Worm (Caenorhabditis elegans) whole organism, L3 larva: ENCODE data around the gene ZK353.2.

Source experiments
- R02D3.7 ChIP-seq: fragments of 150-350 bp; optimal IDR thresholded peaks from 2 replicates; lab custom pipeline; 2014; ENCODE audit warnings: missing biosample characterization, missing genetic modification characterization
- ZK546.5 ChIP-seq: sonication (generic microtip); optimal IDR thresholded peaks from 2 replicates; lab custom pipeline; 2017; ENCODE audit warnings: missing biosample characterization, missing genetic modification characterization
- aly-2 ChIP-seq: fragments of 150-350 bp; optimal IDR thresholded peaks from 2 replicates; lab custom pipeline; 2014; ENCODE audit warnings: missing biosample characterization, missing genetic modification characterization
- ama-1 ChIP-seq: fragments of 150-350 bp; optimal IDR thresholded peaks from 2 replicates; lab custom pipeline; 2018
- ceh-16 ChIP-seq: sonication (generic microtip); optimal IDR thresholded peaks from 2 replicates; lab custom pipeline; 2017; ENCODE audit warnings: missing biosample characterization, missing genetic modification characterization
- ceh-28 ChIP-seq: fragments of 150-350 bp; optimal IDR thresholded peaks from 2 replicates; lab custom pipeline; 2014; ENCODE audit warnings: missing biosample characterization, missing genetic modification reagents, missing genetic modification characterization
- ceh-82 ChIP-seq: fragments of 150-350 bp; optimal IDR thresholded peaks from 2 replicates; lab custom pipeline; 2014; ENCODE audit warnings: missing biosample characterization, missing genetic modification characterization
- ceh-9 ChIP-seq: sonication (generic microtip); optimal IDR thresholded peaks from 2 replicates; lab custom pipeline; 2018; ENCODE audit warnings: missing biosample characterization, missing genetic modification characterization
- daf-12 ChIP-seq: fragments of 150-350 bp; optimal IDR thresholded peaks from 2 replicates; lab custom pipeline; 2014; ENCODE audit warnings: missing biosample characterization, missing genetic modification reagents, missing genetic modification characterization
- egl-27 ChIP-seq: sonication (generic microtip); optimal IDR thresholded peaks from 4 replicates; lab custom pipeline; 2017; ENCODE audit warnings: missing biosample characterization, missing genetic modification reagents, missing genetic modification characterization
- egl-5 ChIP-seq: fragments of 150-350 bp; optimal IDR thresholded peaks from 2 replicates; lab custom pipeline; 2017; ENCODE audit warnings: missing biosample characterization, missing genetic modification reagents, missing genetic modification characterization, inconsistent platforms
- elt-1 ChIP-seq: fragments of 150-350 bp; optimal IDR thresholded peaks from 2 replicates; lab custom pipeline; 2014; ENCODE audit warnings: missing biosample characterization, missing genetic modification characterization
- elt-2 ChIP-seq: sonication (generic microtip); optimal IDR thresholded peaks from 2 replicates; lab custom pipeline; 2016; ENCODE audit warnings: missing genetic modification reagents, mild to moderate bottlenecking, missing genetic modification characterization, missing compliant biosample characterization
- elt-3 ChIP-seq, 3 experiments: fragments of 150-350 bp in 1 of 3; sonication (generic microtip) in 2 of 3; optimal IDR thresholded peaks; 2 replicates in 2 of 3; 4 replicates in 1 of 3; lab custom pipeline; 2014 to 2017; ENCODE audit warnings: missing biosample characterization in 3 of 3, missing genetic modification characterization in 3 of 3
- eor-1 ChIP-seq, 2 experiments: fragments of 150-350 bp; optimal IDR thresholded peaks; 2 replicates each; lab custom pipeline; 2014 to 2018; ENCODE audit warnings: missing biosample characterization in 2 of 2, missing genetic modification characterization in 2 of 2
- fkh-10 ChIP-seq: sonication (generic microtip); optimal IDR thresholded peaks from 2 replicates; lab custom pipeline; 2017; ENCODE audit warnings: missing biosample characterization, missing genetic modification reagents, missing genetic modification characterization
- fkh-2 ChIP-seq: fragments of 150-350 bp; optimal IDR thresholded peaks from 2 replicates; lab custom pipeline; 2014; ENCODE audit warnings: missing biosample characterization, missing genetic modification reagents, missing genetic modification characterization
- fos-1 ChIP-seq: fragments of 150-350 bp; optimal IDR thresholded peaks from 2 replicates; lab custom pipeline; 2014; ENCODE audit warnings: missing biosample characterization, missing genetic modification characterization
- hmg-11 ChIP-seq: sonication (generic microtip); optimal IDR thresholded peaks from 2 replicates; lab custom pipeline; 2016; ENCODE audit warnings: missing genetic modification characterization, missing compliant biosample characterization
- jun-1 ChIP-seq: fragments of 150-350 bp; optimal IDR thresholded peaks from 2 replicates; lab custom pipeline; 2014; ENCODE audit warnings: missing biosample characterization, missing genetic modification reagents, missing genetic modification characterization
- lin-15B ChIP-seq: fragments of 150-350 bp; optimal IDR thresholded peaks from 2 replicates; lab custom pipeline; 2014; ENCODE audit warnings: missing biosample characterization, missing genetic modification characterization
- lin-39 ChIP-seq: fragments of 150-350 bp; optimal IDR thresholded peaks from 2 replicates; lab custom pipeline; 2018; ENCODE audit warnings: missing biosample characterization, missing genetic modification reagents, missing genetic modification characterization
- lsy-12 ChIP-seq: sonication (generic microtip); optimal IDR thresholded peaks from 2 replicates; lab custom pipeline; 2016; ENCODE audit warnings: mild to moderate bottlenecking, missing genetic modification characterization, missing compliant biosample characterization
- mdl-1 ChIP-seq: fragments of 150-350 bp; optimal IDR thresholded peaks from 2 replicates; lab custom pipeline; 2014; ENCODE audit warnings: missing biosample characterization, missing genetic modification characterization
- mml-1 ChIP-seq: fragments of 150-350 bp; sonication (generic microtip); optimal IDR thresholded peaks from 3 replicates; lab custom pipeline; 2014; ENCODE audit warnings: missing biosample characterization, missing genetic modification characterization
- nfya-1 ChIP-seq: sonication (generic microtip); optimal IDR thresholded peaks from 2 replicates; lab custom pipeline; 2017; ENCODE audit warnings: missing genetic modification characterization, mild to moderate bottlenecking, missing compliant biosample characterization, antibody characterized with exemption, moderate library complexity; ENCODE audit not compliant: insufficient read depth
- nhr-11 ChIP-seq: fragments of 150-350 bp; optimal IDR thresholded peaks from 2 replicates; lab custom pipeline; 2014; ENCODE audit warnings: missing biosample characterization, missing genetic modification characterization
- nhr-12 ChIP-seq: fragments of 150-350 bp; optimal IDR thresholded peaks from 2 replicates; lab custom pipeline; 2014; ENCODE audit warnings: missing biosample characterization, missing genetic modification characterization
- nhr-23 ChIP-seq: fragments of 150-350 bp; optimal IDR thresholded peaks from 2 replicates; lab custom pipeline; 2014; ENCODE audit warnings: missing biosample characterization, missing genetic modification reagents, missing genetic modification characterization
- nhr-237 ChIP-seq: fragments of 150-350 bp; optimal IDR thresholded peaks from 2 replicates; lab custom pipeline; 2014; ENCODE audit warnings: missing biosample characterization, missing genetic modification characterization
- nhr-25 ChIP-seq: sonication (generic microtip); optimal IDR thresholded peaks from 2 replicates; lab custom pipeline; 2017; ENCODE audit warnings: missing biosample characterization, missing genetic modification characterization
- nhr-28 ChIP-seq: fragments of 150-350 bp; optimal IDR thresholded peaks from 2 replicates; lab custom pipeline; 2014; ENCODE audit warnings: missing biosample characterization, missing genetic modification characterization
- nhr-43 ChIP-seq: sonication (generic microtip); optimal IDR thresholded peaks from 2 replicates; lab custom pipeline; 2016; ENCODE audit warnings: mild to moderate bottlenecking, missing genetic modification characterization, missing compliant biosample characterization; ENCODE audit not compliant: poor library complexity, severe bottlenecking
- nhr-67 ChIP-seq: fragments of 150-350 bp; optimal IDR thresholded peaks from 2 replicates; lab custom pipeline; 2014; ENCODE audit warnings: missing biosample characterization, missing genetic modification characterization
- nhr-76 ChIP-seq: fragments of 150-350 bp; sonication (generic microtip); optimal IDR thresholded peaks from 5 replicates; lab custom pipeline; 2014; ENCODE audit warnings: missing biosample characterization, missing genetic modification characterization
- nhr-77 ChIP-seq: fragments of 150-350 bp; optimal IDR thresholded peaks from 2 replicates; lab custom pipeline; 2014; ENCODE audit warnings: missing biosample characterization, missing genetic modification characterization
- pha-4 ChIP-seq: fragments of 150-350 bp; optimal IDR thresholded peaks from 2 replicates; lab custom pipeline; 2014; ENCODE audit warnings: missing biosample characterization, missing genetic modification reagents, missing genetic modification characterization
- pqm-1 ChIP-seq: fragments of 150-350 bp; optimal IDR thresholded peaks from 2 replicates; lab custom pipeline; 2017; ENCODE audit warnings: missing biosample characterization, missing genetic modification characterization, inconsistent platforms
- sea-2 ChIP-seq: fragments of 150-350 bp; sonication (generic microtip); optimal IDR thresholded peaks from 4 replicates; lab custom pipeline; 2014; ENCODE audit warnings: missing biosample characterization, missing genetic modification reagents, missing genetic modification characterization
- skn-1 ChIP-seq: fragments of 150-350 bp; optimal IDR thresholded peaks from 2 replicates; lab custom pipeline; 2014; ENCODE audit warnings: missing biosample characterization, missing genetic modification characterization
- snpc-4 ChIP-seq: fragments of 150-350 bp; optimal IDR thresholded peaks from 2 replicates; lab custom pipeline; 2014; ENCODE audit warnings: missing biosample characterization, missing genetic modification characterization
- tbx-2 ChIP-seq: sonication (generic microtip); optimal IDR thresholded peaks from 2 replicates; lab custom pipeline; 2016; ENCODE audit warnings: mild to moderate bottlenecking, missing genetic modification characterization, missing compliant biosample characterization
- unc-39 ChIP-seq: sonication (generic microtip); optimal IDR thresholded peaks from 4 replicates; lab custom pipeline; 2017; ENCODE audit warnings: missing biosample characterization, missing genetic modification characterization
- unc-62 ChIP-seq: fragments of 150-350 bp; sonication (generic microtip); optimal IDR thresholded peaks from 4 replicates; lab custom pipeline; 2014; ENCODE audit warnings: missing biosample characterization, missing genetic modification reagents, missing genetic modification characterization
- zag-1 ChIP-seq: fragments of 150-350 bp; optimal IDR thresholded peaks from 2 replicates; lab custom pipeline; 2014; ENCODE audit warnings: missing biosample characterization, missing genetic modification characterization
- ztf-11 ChIP-seq: fragments of 150-350 bp; optimal IDR thresholded peaks from 2 replicates; lab custom pipeline; 2014; ENCODE audit warnings: missing biosample characterization, missing genetic modification characterization
- ztf-4 ChIP-seq: fragments of 150-350 bp; optimal IDR thresholded peaks from 2 replicates; lab custom pipeline; 2014; ENCODE audit warnings: missing biosample characterization, missing genetic modification characterization

ZK353.2 gene

DNA sequence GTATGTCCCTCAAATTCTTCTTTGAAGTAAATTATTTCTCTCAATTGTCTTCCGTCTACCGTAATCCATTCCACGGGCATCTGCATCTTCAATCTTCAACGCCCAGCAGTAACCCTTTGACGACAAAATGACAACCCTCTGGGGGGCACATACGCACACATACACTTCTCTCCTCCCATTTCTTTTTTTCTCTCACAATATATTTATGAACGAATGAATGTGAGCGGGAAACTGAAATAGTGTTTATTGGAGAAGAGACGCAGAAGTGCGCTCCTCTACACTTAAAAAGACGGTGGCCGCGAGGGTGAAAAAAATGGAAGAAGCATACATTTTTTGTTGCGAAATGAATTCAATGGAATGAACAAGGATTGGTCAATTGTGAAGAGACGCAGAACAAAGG is 13.5 kb downstream of the ZK353.2 start (continued):
- no peak for TF ChIP-seq nhr-12 (tag; lab: Kevin White, UChicago)

DNA sequence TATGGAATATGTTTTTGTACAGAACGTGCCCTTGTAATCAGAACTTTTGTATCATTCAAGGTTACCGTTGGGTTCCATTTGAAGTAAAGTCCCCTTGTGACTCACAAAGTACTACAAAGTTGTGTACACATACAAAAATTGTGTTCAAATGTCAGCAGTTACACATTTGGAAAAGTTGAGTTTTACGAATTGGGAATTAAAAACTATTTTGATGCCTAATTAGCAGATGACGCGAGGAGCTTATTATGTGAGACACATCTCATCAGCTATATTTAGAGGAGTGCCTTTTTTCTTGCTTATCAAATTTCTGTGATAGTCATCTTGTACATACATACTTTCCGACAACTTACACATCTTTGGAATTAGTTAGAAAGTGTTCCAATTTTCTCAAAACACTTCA is 15.0 kb downstream of the ZK353.2 start:
- TF ChIP-seq nhr-237 (tag; lab: Kevin White, UChicago) (no peak), pha-4 (peak; percentile 32)
- TF ChIP-seq, all 47 proteins: peak for 1

DNA sequence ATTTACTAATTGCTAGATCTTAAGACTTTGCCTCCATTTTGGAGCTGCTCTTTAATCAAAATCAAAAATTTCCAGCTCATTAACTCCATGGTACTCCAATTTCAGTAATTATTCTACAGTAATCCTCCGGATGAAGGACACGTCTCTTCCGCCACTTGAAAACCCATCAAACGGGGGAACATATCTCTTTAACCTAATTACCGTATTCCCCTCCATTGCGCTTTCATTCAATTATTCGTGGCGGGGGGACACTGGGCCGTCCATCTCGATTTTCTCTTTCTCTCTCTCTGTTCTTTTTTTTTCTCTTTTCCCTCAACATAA is 18.3 kb downstream of the ZK353.2 start:
- no peak for TF ChIP-seq ceh-82 (tag; lab: Kevin White, UChicago)
- TF ChIP-seq aly-2 (tag; lab: Kevin White, UChicago), result no peak
- no peak for TF ChIP-seq mdl-1 (tag; lab: Kevin White, UChicago)
- TF ChIP-seq nfya-1 (tag; lab: Kevin White, UChicago), result no peak

DNA sequence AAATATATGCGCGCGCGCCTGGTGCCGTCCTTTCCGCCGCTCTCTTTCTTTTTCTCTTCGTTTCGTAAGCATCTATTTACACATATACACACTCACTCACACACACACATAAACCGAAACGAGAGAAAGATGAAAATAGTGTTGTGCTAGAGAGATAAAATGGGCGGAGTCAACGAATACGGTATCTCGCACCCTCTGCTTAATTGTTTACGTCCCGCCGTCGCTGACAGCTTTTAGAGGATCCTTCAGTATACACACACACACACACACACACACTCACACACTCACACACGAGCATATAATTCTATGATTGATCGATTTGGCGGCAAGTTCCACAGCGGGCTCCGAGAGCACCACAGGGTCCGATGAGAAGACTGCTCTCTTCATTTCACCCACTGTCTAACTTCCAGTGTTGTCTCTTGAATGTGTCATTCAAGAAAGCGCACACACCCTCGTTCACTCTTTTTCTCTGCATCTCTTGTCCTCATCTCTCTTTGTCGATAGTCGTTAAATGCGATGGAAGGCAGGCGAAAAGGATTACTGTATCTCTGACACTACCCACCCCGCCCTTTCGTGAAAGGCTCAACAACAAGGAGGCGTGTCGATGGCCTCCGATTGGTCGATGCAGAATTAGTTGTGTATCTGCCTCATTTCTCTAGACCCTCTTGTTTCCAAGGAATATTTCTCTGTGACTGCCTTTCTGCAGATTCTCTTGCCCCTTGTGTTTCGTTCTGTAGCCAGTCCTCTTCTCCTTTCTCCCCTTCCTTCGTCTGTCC is 18.9 kb downstream of the ZK353.2 start:
- no peak for TF ChIP-seq fos-1 (tag; lab: Kevin White, UChicago)
- TF ChIP-seq eor-1 (tag; optimal IDR thresholded peaks at IDR 0.05; lab: Kevin White, UChicago), result no peak
- peak; percentile 67 for TF ChIP-seq jun-1
- TF ChIP-seq nhr-77 (tag; lab: Kevin White, UChicago), result no peak
- TF ChIP-seq lin-39 (tag; lab: Kevin White, UChicago), result peak; percentile 91
- no peak for TF ChIP-seq ceh-9
- TF ChIP-seq ceh-82 (tag; lab: Kevin White, UChicago), result peak; percentile 89
- TF ChIP-seq zag-1 (tag; lab: Kevin White, UChicago), result peak; percentile 82
- TF ChIP-seq egl-27 (tag; lab: Kevin White, UChicago), result no peak
- no peak for TF ChIP-seq ama-1 (lab: Kevin White, UChicago)
- TF ChIP-seq daf-12 (tag; lab: Kevin White, UChicago), result no peak
- no peak for TF ChIP-seq aly-2 (tag; lab: Kevin White, UChicago)
- TF ChIP-seq egl-5 (tag; lab: Kevin White, UChicago), result peak; percentile 93
- TF ChIP-seq nhr-12 (tag; lab: Kevin White, UChicago), result no peak
- peak; percentile 32 for TF ChIP-seq skn-1
- peak; percentile 97 for TF ChIP-seq ceh-28 (tag; lab: Kevin White, UChicago)
- TF ChIP-seq ztf-11, result peak; percentile 24
- TF ChIP-seq nfya-1 (tag; lab: Kevin White, UChicago), result peak; percentile 100
- peak; percentile 5 for TF ChIP-seq ZK546.5 (tag; lab: Kevin White, UChicago)
- peak; percentile 94 for TF ChIP-seq unc-62
- peak; percentile 76 for TF ChIP-seq hmg-11 (tag; lab: Kevin White, UChicago)
- TF ChIP-seq ceh-16 (tag; lab: Kevin White, UChicago), result no peak
- TF ChIP-seq elt-3 (tag; optimal IDR thresholded peaks at IDR 0.05; lab: Kevin White, UChicago), result no peak
- TF ChIP-seq nhr-23 (tag; lab: Kevin White, UChicago), result peak; percentile 89
- peak; percentile 58 for TF ChIP-seq fkh-10 (GFP tag; lab: Kevin White, UChicago)
- peak; percentile 85 for TF ChIP-seq fkh-2 (tag; lab: Kevin White, UChicago)
- TF ChIP-seq mdl-1 (tag; lab: Kevin White, UChicago), result peak; percentile 74
- TF ChIP-seq tbx-2 (tag; lab: Kevin White, UChicago), result peak; percentile 76
- peak; percentile 43 for TF ChIP-seq nhr-43 (tag; lab: Kevin White, UChicago)
- peak; percentile 30 for TF ChIP-seq unc-39 (tag; lab: Kevin White, UChicago)
- TF ChIP-seq nhr-11 (tag; lab: Kevin White, UChicago), result peak; percentile 67
- no peak for TF ChIP-seq nhr-28
- peak; percentile 77 for TF ChIP-seq elt-2
- TF ChIP-seq nhr-67 (tag; lab: Kevin White, UChicago), result no peak
- TF ChIP-seq R02D3.7 (tag; lab: Kevin White, UChicago), result peak; percentile 86
- peak; percentile 94 for TF ChIP-seq lin-15B
- TF ChIP-seq sea-2 (GFP tag; lab: Kevin White, UChicago), result peak; percentile 35
- peak; percentile 79 for TF ChIP-seq pqm-1 (tag; lab: Kevin White, UChicago)
- TF ChIP-seq elt-1 (tag; lab: Kevin White, UChicago), result peak; percentile 53
- no peak for TF ChIP-seq nhr-76 (tag; lab: Kevin White, UChicago)
- no peak for TF ChIP-seq ztf-4 (tag; lab: Kevin White, UChicago)
- peak; percentile 95 for TF ChIP-seq lsy-12 (tag; lab: Kevin White, UChicago)
- TF ChIP-seq mml-1 (tag; lab: Kevin White, UChicago), result no peak
- TF ChIP-seq pha-4, result peak; percentile 86
- peak; percentile 91 for TF ChIP-seq nhr-25 (tag; lab: Kevin White, UChicago)
- peak; percentile 79 for TF ChIP-seq snpc-4 (tag; lab: Kevin White, UChicago)
